Fruit fly (Drosophila melanogaster) whole organism, prepupa: Measurements from ENCODE around the gene Hipk.
A peak's percentile ranks its signal among the peaks of the same experiment; 100 is the strongest.

Source experiments
- Blimp-1 ChIP-seq: fragments of 200-800 bp; sonication (Bioruptor generic); optimal IDR thresholded peaks from 3 replicates; lab custom pipeline; 2017; ENCODE audit warnings: missing biosample characterization, missing genetic modification characterization, mild to moderate bottlenecking, moderate library complexity, missing genetic modification reagents
- CG10631 ChIP-seq: fragments of 200-800 bp; sonication (Bioruptor generic); optimal IDR thresholded peaks from 2 replicates; lab custom pipeline; 2016; ENCODE audit warnings: missing biosample characterization, missing genetic modification characterization
- CG10669 ChIP-seq: fragments of 200-800 bp; sonication (Bioruptor generic); optimal IDR thresholded peaks from 3 replicates; lab custom pipeline; 2018; ENCODE audit warnings: missing biosample characterization, mild to moderate bottlenecking, missing genetic modification characterization, moderate library complexity
- CG11294 ChIP-seq: fragments of 200-800 bp; sonication (Bioruptor generic); IDR thresholded peaks from 2 replicates; pipeline ENCODE4 v1.3.6; 2022; ENCODE audit warnings: missing biosample characterization, missing genetic modification characterization
- CG11762 ChIP-seq: fragments of 200-800 bp; sonication (Bioruptor generic); optimal IDR thresholded peaks from 3 replicates; lab custom pipeline; 2016; ENCODE audit warnings: missing biosample characterization, missing genetic modification characterization; ENCODE audit not compliant: insufficient read depth
- CG11902 ChIP-seq: fragments of 200-800 bp; sonication (Bioruptor generic); optimal IDR thresholded peaks from 3 replicates; lab custom pipeline; 2016; ENCODE audit warnings: missing biosample characterization, missing genetic modification characterization
- CG15336 ChIP-seq: fragments of 200-800 bp; sonication (Bioruptor generic); IDR thresholded peaks from 2 replicates; pipeline ENCODE4 v1.3.6; 2022; ENCODE audit warnings: missing biosample characterization, missing genetic modification characterization
- CG1621 ChIP-seq: fragments of 200-800 bp; sonication (Bioruptor generic); optimal IDR thresholded peaks from 3 replicates; lab custom pipeline; 2018; ENCODE audit warnings: missing biosample characterization, mild to moderate bottlenecking, missing genetic modification characterization
- CG3032 ChIP-seq: fragments of 200-800 bp; optimal IDR thresholded peaks from 2 replicates; lab custom pipeline; 2019; ENCODE audit warnings: missing biosample characterization, mild to moderate bottlenecking, missing genetic modification characterization, moderate library complexity
- CG32006 ChIP-seq: fragments of 200-800 bp; sonication (Bioruptor generic); optimal IDR thresholded peaks from 3 replicates; lab custom pipeline; 2017; ENCODE audit warnings: missing biosample characterization, mild to moderate bottlenecking, missing genetic modification characterization
- CG34406 ChIP-seq: fragments of 200-800 bp; sonication (Bioruptor generic); optimal IDR thresholded peaks from 3 replicates; lab custom pipeline; 2016; ENCODE audit warnings: missing biosample characterization, missing genetic modification characterization
- CG4318 ChIP-seq: fragments of 200-800 bp; sonication (Bioruptor generic); optimal IDR thresholded peaks from 3 replicates; lab custom pipeline; 2017; ENCODE audit warnings: missing biosample characterization, mild to moderate bottlenecking, missing genetic modification characterization
- CG6163 ChIP-seq: fragments of 200-800 bp; sonication (Bioruptor generic); IDR thresholded peaks from 3 replicates; pipeline ENCODE4 v1.3.6; 2022; ENCODE audit warnings: missing biosample characterization, missing genetic modification characterization
- CG6276 ChIP-seq: fragments of 200-800 bp; sonication (Bioruptor generic); optimal IDR thresholded peaks from 2 replicates; lab custom pipeline; 2017; ENCODE audit warnings: missing biosample characterization, mild to moderate bottlenecking, missing genetic modification characterization
- CG6792 ChIP-seq: fragments of 200-800 bp; sonication (Bioruptor generic); optimal IDR thresholded peaks from 3 replicates; lab custom pipeline; 2016; ENCODE audit warnings: missing biosample characterization, missing genetic modification characterization
- CG6808 ChIP-seq: fragments of 200-800 bp; sonication (Bioruptor generic); optimal IDR thresholded peaks from 3 replicates; lab custom pipeline; 2017; ENCODE audit warnings: missing biosample characterization, missing genetic modification characterization, mild to moderate bottlenecking, moderate library complexity, missing genetic modification reagents
- CG6854 ChIP-seq: fragments of 200-800 bp; sonication (Bioruptor generic); optimal IDR thresholded peaks from 2 replicates; lab custom pipeline; 2017; ENCODE audit warnings: missing biosample characterization, mild to moderate bottlenecking, missing genetic modification characterization
- CG8119 ChIP-seq: fragments of 200-800 bp; sonication (Bioruptor generic); IDR thresholded peaks from 3 replicates; pipeline ENCODE4 v1.3.6; 2022; ENCODE audit warnings: missing biosample characterization, missing genetic modification characterization
- CG8319 ChIP-seq: fragments of 200-800 bp; sonication (Bioruptor generic); optimal IDR thresholded peaks from 3 replicates; lab custom pipeline; 2016; ENCODE audit warnings: missing biosample characterization, missing genetic modification characterization
- CG9139 ChIP-seq: fragments of 200-800 bp; sonication (Bioruptor generic); optimal IDR thresholded peaks from 3 replicates; lab custom pipeline; 2017; ENCODE audit warnings: missing biosample characterization, mild to moderate bottlenecking, missing genetic modification characterization
- Eip78C ChIP-seq: fragments of 200-800 bp; sonication (Bioruptor generic); peaks from one replicate; lab custom pipeline; 2016; ENCODE audit warnings: missing biosample characterization, missing genetic modification characterization
- Ets21C ChIP-seq: fragments of 200-800 bp; sonication (Bioruptor generic); optimal IDR thresholded peaks from 3 replicates; lab custom pipeline; 2016; ENCODE audit warnings: missing biosample characterization, missing genetic modification characterization
- Ets96B ChIP-seq: fragments of 200-800 bp; optimal IDR thresholded peaks from 2 replicates; lab custom pipeline; 2019; ENCODE audit warnings: missing biosample characterization, mild to moderate bottlenecking, missing genetic modification characterization, moderate library complexity
- Hr38 ChIP-seq: sonication (Bioruptor generic); optimal IDR thresholded peaks from 2 replicates; lab custom pipeline; 2016; ENCODE audit warnings: missing biosample characterization, missing genetic modification characterization
- Hr39 ChIP-seq: fragments of 200-800 bp; sonication (Bioruptor generic); optimal IDR thresholded peaks from 2 replicates; lab custom pipeline; 2016; ENCODE audit warnings: missing biosample characterization, missing genetic modification characterization
- Hr4 ChIP-seq: fragments of 200-800 bp; sonication (Bioruptor generic); optimal IDR thresholded peaks from 3 replicates; lab custom pipeline; 2016; ENCODE audit warnings: missing biosample characterization, missing genetic modification characterization
- Sox102F ChIP-seq: fragments of 200-800 bp; sonication (Bioruptor generic); optimal IDR thresholded peaks from 2 replicates; lab custom pipeline; 2016; ENCODE audit warnings: missing biosample characterization, mild to moderate bottlenecking, missing genetic modification characterization
- Sox14 ChIP-seq: fragments of 200-800 bp; sonication (Bioruptor generic); optimal IDR thresholded peaks from 3 replicates; lab custom pipeline; 2016; ENCODE audit warnings: missing biosample characterization, missing genetic modification characterization
- Sox15 ChIP-seq: fragments of 200-800 bp; sonication (Bioruptor generic); optimal IDR thresholded peaks from 3 replicates; lab custom pipeline; 2016; ENCODE audit warnings: missing biosample characterization, missing genetic modification characterization
- achi ChIP-seq: fragments of 200-800 bp; sonication (Bioruptor generic); optimal IDR thresholded peaks from 3 replicates; lab custom pipeline; 2016; ENCODE audit warnings: missing biosample characterization, missing genetic modification characterization
- acj6 ChIP-seq: fragments of 200-800 bp; sonication (Bioruptor generic); optimal IDR thresholded peaks from 3 replicates; lab custom pipeline; 2016; ENCODE audit warnings: missing biosample characterization, missing genetic modification characterization
- cyc ChIP-seq: fragments of 200-800 bp; sonication (Bioruptor generic); optimal IDR thresholded peaks from 3 replicates; lab custom pipeline; 2016; ENCODE audit warnings: missing biosample characterization, missing genetic modification characterization
- dac ChIP-seq: fragments of 200-800 bp; sonication (Bioruptor generic); optimal IDR thresholded peaks from 2 replicates; lab custom pipeline; 2017; ENCODE audit warnings: missing biosample characterization, mild to moderate bottlenecking, missing genetic modification characterization
- dsx ChIP-seq: fragments of 200-800 bp; optimal IDR thresholded peaks from 3 replicates; lab custom pipeline; 2019; ENCODE audit warnings: missing biosample characterization, mild to moderate bottlenecking, missing genetic modification characterization, moderate library complexity; ENCODE audit not compliant: poor library complexity, severe bottlenecking
- esn ChIP-seq: fragments of 200-800 bp; sonication (Bioruptor generic); optimal IDR thresholded peaks from 2 replicates; lab custom pipeline; 2016; ENCODE audit warnings: missing biosample characterization, mild to moderate bottlenecking, missing genetic modification characterization, moderate library complexity
- fd59A ChIP-seq: fragments of 200-800 bp; sonication (Bioruptor generic); optimal IDR thresholded peaks from 2 replicates; lab custom pipeline; 2017; ENCODE audit warnings: missing biosample characterization, mild to moderate bottlenecking, missing genetic modification characterization, missing genetic modification reagents
- fd85E ChIP-seq: fragments of 200-800 bp; sonication (Bioruptor generic); optimal IDR thresholded peaks from 3 replicates; lab custom pipeline; 2016; ENCODE audit warnings: missing biosample characterization, missing genetic modification characterization
- fkh ChIP-seq: fragments of 200-800 bp; sonication (Bioruptor generic); optimal IDR thresholded peaks from 3 replicates; lab custom pipeline; 2017; ENCODE audit warnings: missing biosample characterization, mild to moderate bottlenecking, missing genetic modification characterization, moderate library complexity
- lz ChIP-seq: fragments of 200-800 bp; sonication (Bioruptor generic); optimal IDR thresholded peaks from 3 replicates; lab custom pipeline; 2016; ENCODE audit warnings: missing biosample characterization, missing genetic modification characterization
- salr ChIP-seq, 2 experiments: fragments of 200-800 bp; sonication (Bioruptor generic); optimal IDR thresholded peaks; 3 replicates each; lab custom pipeline; 2016 to 2018; ENCODE audit warnings: missing biosample characterization in 2 of 2, missing genetic modification characterization in 2 of 2, mild to moderate bottlenecking in 1 of 2
- spab ChIP-seq: fragments of 200-800 bp; sonication (Bioruptor generic); optimal IDR thresholded peaks from 2 replicates; lab custom pipeline; 2017; ENCODE audit warnings: missing biosample characterization, mild to moderate bottlenecking, missing genetic modification characterization, missing genetic modification reagents
- ss ChIP-seq, 2 experiments: fragments of 200-800 bp; sonication (Bioruptor generic); optimal IDR thresholded peaks; 2 replicates in 1 of 2; 3 replicates in 1 of 2; lab custom pipeline; 2017 to 2018; ENCODE audit warnings: mild to moderate bottlenecking in 2 of 2, missing biosample characterization in 2 of 2, missing genetic modification characterization in 2 of 2, moderate library complexity in 1 of 2
- svp ChIP-seq: fragments of 200-800 bp; sonication (Bioruptor generic); peaks from one replicate; lab custom pipeline; 2016; ENCODE audit warnings: missing biosample characterization, missing genetic modification characterization
- topi ChIP-seq: fragments of 200-800 bp; sonication (Bioruptor generic); optimal IDR thresholded peaks from 3 replicates; lab custom pipeline; 2016; ENCODE audit warnings: missing biosample characterization, missing genetic modification characterization
- vri ChIP-seq: fragments of 200-800 bp; sonication (Bioruptor generic); optimal IDR thresholded peaks from 3 replicates; lab custom pipeline; 2016; ENCODE audit warnings: missing biosample characterization, mild to moderate bottlenecking, missing genetic modification characterization

Gene Hipk

dm6 chr3L:563951-564350, 21.1 kb downstream of the Hipk start (continued):
- no peak for TF ChIP-seq Sox15
- TF ChIP-seq CG3032 (tag; lab: Kevin White, UChicago), result no peak
- TF ChIP-seq CG11762 (GFP tag; lab: Kevin White, UChicago), result peak; percentile 10
- TF ChIP-seq Blimp-1, result no peak
- TF ChIP-seq achi, result peak; percentile 44
- no peak for TF ChIP-seq Ets96B (tag; lab: Kevin White, UChicago)
- TF ChIP-seq CG6163 (GFP tag; lab: Robert Waterston, UW), result peak; percentile 44; the same call in 2 of the 3 replicates
- TF ChIP-seq Ets21C, result no peak
- TF ChIP-seq CG8319 (GFP tag; lab: Kevin White, UChicago), result no peak
- no peak for TF ChIP-seq cyc (GFP tag; lab: Kevin White, UChicago)
- no peak for TF ChIP-seq CG6792 (GFP tag; lab: Kevin White, UChicago)
- peak; percentile 79 for TF ChIP-seq CG15336
- no peak for TF ChIP-seq CG11902 (GFP tag; lab: Kevin White, UChicago)
- TF ChIP-seq CG32006 (GFP tag; lab: Kevin White, UChicago), result peak; percentile 78
- no peak for TF ChIP-seq Hr38 (GFP tag; lab: Kevin White, UChicago)
- peak; percentile 5 for TF ChIP-seq acj6 (GFP tag; lab: Kevin White, UChicago)
- TF ChIP-seq svp, result no peak
- TF ChIP-seq CG4318, result peak; percentile 31
- TF ChIP-seq Hr4 (GFP tag; lab: Kevin White, UChicago), result peak; percentile 76
- TF ChIP-seq CG11294 (GFP tag; lab: Robert Waterston, UW), result 0 out of 2 replicates have a peak, but pooled peaks have one; percentile 31
- TF ChIP-seq lz (GFP tag; lab: Kevin White, UChicago), result no peak
- TF ChIP-seq salr (GFP tag; optimal IDR thresholded peaks at IDR 0.05; lab: Kevin White, UChicago), result no peak
- TF ChIP-seq vri (GFP tag; lab: Kevin White, UChicago), result no peak
- peak; percentile 1 for TF ChIP-seq CG10631 (GFP tag; lab: Kevin White, UChicago)
- no peak for TF ChIP-seq dac (GFP tag; lab: Kevin White, UChicago)

- TF ChIP-seq Blimp-1 (peak; percentile 2), svp (no peak), dsx (GFP tag; lab: Kevin White, UChicago) (peak; percentile 97)
Observed at dm6 chr3L:565561-565960, 22.7 kb downstream of the Hipk start.

dm6 chr3L:565964-566627, 23.2 kb downstream of the Hipk start:
- TF ChIP-seq CG11294 (GFP tag; lab: Robert Waterston, UW) (peak; percentile 57), Sox14 (GFP tag; lab: Kevin White, UChicago) (peak; percentile 95), CG8319 (GFP tag; lab: Kevin White, UChicago) (peak; percentile 67), salr (GFP tag; optimal IDR thresholded peaks at IDR 0.05; lab: Kevin White, UChicago) (peak; percentile 83 to 89), CG15336 (peak; percentile 91), CG1621 (tag; lab: Kevin White, UChicago) (peak; percentile 86), lz (GFP tag; lab: Kevin White, UChicago) (peak; percentile 93), Hr38 (GFP tag; lab: Kevin White, UChicago) (no peak), CG34406 (peak; percentile 85), CG4318 (no peak), CG6854 (GFP tag; lab: Kevin White, UChicago) (peak; percentile 78), fd85E (GFP tag; lab: Kevin White, UChicago) (peak; percentile 78), Sox15 (peak; percentile 89), CG3032 (tag; lab: Kevin White, UChicago) (peak; percentile 92), fd59A (GFP tag; lab: Kevin White, UChicago) (peak; percentile 87), achi (peak; percentile 88), Hr39 (GFP tag; lab: Kevin White, UChicago) (peak; percentile 93), CG11902 (GFP tag; lab: Kevin White, UChicago) (peak; percentile 86), CG8119 (GFP tag; lab: Robert Waterston, UW) (peak; percentile 85), CG6808 (GFP tag; lab: Kevin White, UChicago) (peak; percentile 92), spab (peak; percentile 88), CG9139 (GFP tag; lab: Kevin White, UChicago) (peak; percentile 70), topi (GFP tag; lab: Kevin White, UChicago) (peak; percentile 93), Sox102F (GFP tag; lab: Kevin White, UChicago) (peak; percentile 88), esn (GFP tag; lab: Kevin White, UChicago) (peak; percentile 94), CG10669 (GFP tag; lab: Kevin White, UChicago) (peak; percentile 93), CG6276 (GFP tag; lab: Kevin White, UChicago) (peak; percentile 86), fkh (GFP tag; lab: Kevin White, UChicago) (no peak), Eip78C (GFP tag; lab: Kevin White, UChicago) (peak; percentile 97), ss (GFP tag; optimal IDR thresholded peaks at IDR 0.05; lab: Kevin White, UChicago) (peak; percentile 79 to 90), CG6792 (GFP tag; lab: Kevin White, UChicago) (peak; percentile 91)
